Fruit fly (Drosophila melanogaster): ENCODE results near the gene CkIalpha.
A peak's percentile ranks its signal among the peaks of the same experiment; 100 is the strongest.

The CkIalpha gene

dm6 chrX:12629564-12629963 lies 23.9 kb upstream of the CkIalpha start, which contains the start of the genes Aven and CG2540 (continued):
- no peak for TF ChIP-seq luna (GFP tag; optimal IDR thresholded peaks at IDR 0.05)
- TF ChIP-seq CG14667 (GFP tag; IDR thresholded peaks at IDR 0.05): peak; percentile 42; the same call in 1 of the 2 replicates
- TF ChIP-seq D (optimal IDR thresholded peaks at IDR 0.05): no peak
- peak; percentile 73 for TF ChIP-seq D (GFP tag; optimal IDR thresholded peaks at IDR 0.05)
- TF ChIP-seq CG8388 (GFP tag; optimal IDR thresholded peaks at IDR 0.05): peak; percentile 80
- TF ChIP-seq shn (GFP tag; optimal IDR thresholded peaks at IDR 0.05): no peak
- TF ChIP-seq Hsf (GFP tag; optimal IDR thresholded peaks at IDR 0.05): no peak
- no peak for TF ChIP-seq Sin3A (optimal IDR thresholded peaks at IDR 0.05)
- TF ChIP-seq gsb-n (tag; optimal IDR thresholded peaks at IDR 0.05): peak; percentile 84
- peak; percentile 59; the same call in 1 of the 2 replicates for TF ChIP-seq CG6689 (GFP tag; IDR thresholded peaks at IDR 0.05)
- no peak for TF ChIP-seq cas (GFP tag; IDR thresholded peaks at IDR 0.05)
- TF ChIP-seq pros (GFP tag; optimal IDR thresholded peaks at IDR 0.05): peak; percentile 32
- TF ChIP-seq sug (tag; optimal IDR thresholded peaks at IDR 0.05): peak; percentile 90
- TF ChIP-seq CrebB (tag; optimal IDR thresholded peaks at IDR 0.05): peak; percentile 33
- no peak for TF ChIP-seq CG16813 (GFP tag; IDR thresholded peaks at IDR 0.05; ENCODE audit: partially characterized antibody)
- TF ChIP-seq sna (GFP tag; IDR thresholded peaks at IDR 0.05; ENCODE audit: partially characterized antibody): no peak
- TF ChIP-seq CG11723 (GFP tag; optimal IDR thresholded peaks at IDR 0.05): peak; percentile 67
- peak; percentile 37 for TF ChIP-seq CG10462 (GFP tag; optimal IDR thresholded peaks at IDR 0.05)
- no peak for TF ChIP-seq GATAe (GFP tag; conservative IDR thresholded peaks at IDR 0.05)
- peak; percentile 47 for TF ChIP-seq seq (GFP tag; IDR thresholded peaks at IDR 0.05)
- no peak for TF ChIP-seq abd-A (tag; optimal IDR thresholded peaks at IDR 0.05)
- TF ChIP-seq CHES-1-like (GFP tag; optimal IDR thresholded peaks at IDR 0.05): no peak
- TF ChIP-seq CG17829 (tag; optimal IDR thresholded peaks at IDR 0.05): peak; percentile 92
- TF ChIP-seq dm (GFP tag; optimal IDR thresholded peaks at IDR 0.05): no peak
- TF ChIP-seq gsb (GFP tag; IDR thresholded peaks at IDR 0.05): 0 out of 2 replicates have a peak, but pooled peaks have one; percentile 34
- TF ChIP-seq H15 (GFP tag; IDR thresholded peaks at IDR 0.05): no peak
- TF ChIP-seq CG8944 (GFP tag; optimal IDR thresholded peaks at IDR 0.05): no peak
- TF ChIP-seq CG3995 (GFP tag; optimal IDR thresholded peaks at IDR 0.05): no peak
- peak; percentile 28 for TF ChIP-seq CG13123 (GFP tag; optimal IDR thresholded peaks at IDR 0.05)
- TF ChIP-seq slbo (GFP tag; IDR thresholded peaks at IDR 0.05): peak; percentile 67
- TF ChIP-seq CG6791 (GFP tag; IDR thresholded peaks at IDR 0.05; ENCODE audit: partially characterized antibody): no peak
- no peak for TF ChIP-seq CG2129 (GFP tag; IDR thresholded peaks at IDR 0.05; ENCODE audit: partially characterized antibody)
- TF ChIP-seq CG31388 (GFP tag; optimal IDR thresholded peaks at IDR 0.05): peak; percentile 28
- peak; percentile 89 for TF ChIP-seq CG11504 (tag; optimal IDR thresholded peaks at IDR 0.05)
- no peak for TF ChIP-seq cad (GFP tag; optimal IDR thresholded peaks at IDR 0.05)
- TF ChIP-seq CkIIα-i1 (GFP tag; IDR thresholded peaks at IDR 0.05): no peak
- no peak for TF ChIP-seq nerfin-2 (GFP tag; IDR thresholded peaks at IDR 0.05; ENCODE audit: partially characterized antibody)
- no peak for TF ChIP-seq zen2 (GFP tag; IDR thresholded peaks at IDR 0.05; ENCODE audit: partially characterized antibody)
- TF ChIP-seq gfzf (GFP tag; optimal IDR thresholded peaks at IDR 0.05): no peak
- TF ChIP-seq crp (GFP tag; optimal IDR thresholded peaks at IDR 0.05): peak; percentile 70 to 93
- TF ChIP-seq CG31224 (GFP tag; IDR thresholded peaks at IDR 0.05): no peak
- TF ChIP-seq dmrt99B (tag; optimal IDR thresholded peaks at IDR 0.05): peak; percentile 86
- TF ChIP-seq Meics (GFP tag; optimal IDR thresholded peaks at IDR 0.05): peak; percentile 87
- TF ChIP-seq mld (GFP tag; IDR thresholded peaks at IDR 0.05; ENCODE audit: partially characterized antibody): no peak
- TF ChIP-seq Antp (GFP tag; optimal IDR thresholded peaks at IDR 0.05): no peak
- no peak for TF ChIP-seq p53 (GFP tag; optimal IDR thresholded peaks at IDR 0.05)
- peak; percentile 58 for TF ChIP-seq sd (tag; optimal IDR thresholded peaks at IDR 0.05)
- TF ChIP-seq Myb (GFP tag; optimal IDR thresholded peaks at IDR 0.05): no peak
- TF ChIP-seq CG15073 (GFP tag; optimal IDR thresholded peaks at IDR 0.05): no peak
- no peak for TF ChIP-seq CG7745 (tag; optimal IDR thresholded peaks at IDR 0.05)
- peak; percentile 81 for TF ChIP-seq CG18619 (GFP tag; optimal IDR thresholded peaks at IDR 0.05)
- no peak for TF ChIP-seq jing (GFP tag; optimal IDR thresholded peaks at IDR 0.05)

All from whole organism, embryonic.